Worm (Caenorhabditis elegans) whole organism, L2 larva: ENCODE results near the gene fkb-4.

Experiments used
- ZK546.5 ChIP-seq: sonication (generic microtip); optimal IDR thresholded peaks from 2 replicates; lab custom pipeline; 2017; ENCODE audit warnings: missing biosample characterization, missing genetic modification characterization
- egl-27 ChIP-seq: sonication (generic microtip); optimal IDR thresholded peaks from 3 replicates; lab custom pipeline; 2017; ENCODE audit warnings: missing biosample characterization, missing genetic modification reagents, missing genetic modification characterization
- elt-1 ChIP-seq: fragments of 150-350 bp; optimal IDR thresholded peaks from 2 replicates; lab custom pipeline; 2014; ENCODE audit warnings: missing biosample characterization, missing genetic modification characterization
- fos-1 ChIP-seq: fragments of 150-350 bp; optimal IDR thresholded peaks from 2 replicates; lab custom pipeline; 2014; ENCODE audit warnings: missing biosample characterization, missing genetic modification characterization
- lin-11 ChIP-seq: fragments of 150-350 bp; sonication (generic microtip); optimal IDR thresholded peaks from 2 replicates; lab custom pipeline; 2014; ENCODE audit warnings: missing biosample characterization, missing genetic modification characterization, inconsistent platforms, mixed read lengths
- lin-13 ChIP-seq: fragments of 150-350 bp; optimal IDR thresholded peaks from 2 replicates; lab custom pipeline; 2014; ENCODE audit warnings: missing biosample characterization, missing genetic modification reagents, missing genetic modification characterization
- lsy-2 ChIP-seq, 2 experiments: fragments of 150-350 bp in 1 of 2; sonication (generic microtip) in 1 of 2; optimal IDR thresholded peaks; 2 replicates each; lab custom pipeline; 2014 to 2017; ENCODE audit warnings: missing biosample characterization in 2 of 2, missing genetic modification characterization in 2 of 2
- nhr-77 ChIP-seq: fragments of 150-350 bp; optimal IDR thresholded peaks from 2 replicates; lab custom pipeline; 2014; ENCODE audit warnings: missing biosample characterization, missing genetic modification characterization
- skn-1 ChIP-seq: sonication (generic microtip); optimal IDR thresholded peaks from 2 replicates; lab custom pipeline; 2017; ENCODE audit warnings: missing biosample characterization, missing genetic modification characterization
- snpc-4 ChIP-seq: fragments of 150-350 bp; optimal IDR thresholded peaks from 2 replicates; lab custom pipeline; 2014; ENCODE audit warnings: missing biosample characterization, missing genetic modification characterization
- unc-39 ChIP-seq: fragments of 150-350 bp; optimal IDR thresholded peaks from 2 replicates; lab custom pipeline; 2014; ENCODE audit warnings: missing biosample characterization, missing genetic modification characterization
- unc-55 ChIP-seq: fragments of 150-350 bp; sonication (generic microtip); optimal IDR thresholded peaks from 3 replicates; lab custom pipeline; 2014; ENCODE audit warnings: missing biosample characterization, missing genetic modification reagents, missing genetic modification characterization
- ztf-11 ChIP-seq: sonication (generic microtip); optimal IDR thresholded peaks from 2 replicates; lab custom pipeline; 2017; ENCODE audit warnings: missing biosample characterization, missing genetic modification characterization

ce11 chrV:12815386-12815785 is 28.5 kb upstream of the fkb-4 start:
- TF ChIP-seq snpc-4 (tag; lab: Kevin White, UChicago) = no peak
- TF ChIP-seq lin-13 (GFP tag; lab: Kevin White, UChicago) = no peak
- TF ChIP-seq lin-11 (tag; lab: Kevin White, UChicago) = no peak
- TF ChIP-seq skn-1 = no peak
- no peak for TF ChIP-seq ZK546.5 (tag; lab: Kevin White, UChicago)
- no peak for TF ChIP-seq unc-55
- no peak for TF ChIP-seq fos-1 (tag; lab: Kevin White, UChicago)
- TF ChIP-seq egl-27 (tag; lab: Kevin White, UChicago) = no peak
- no peak for TF ChIP-seq lsy-2 (tag; optimal IDR thresholded peaks at IDR 0.05; lab: Kevin White, UChicago)
- no peak for TF ChIP-seq elt-1 (tag; lab: Kevin White, UChicago)
- TF ChIP-seq ztf-11 (tag; lab: Kevin White, UChicago) = no peak
- no peak for TF ChIP-seq unc-39 (tag; lab: Kevin White, UChicago)
- TF ChIP-seq nhr-77 (tag; lab: Kevin White, UChicago) = no peak
